Worm (Caenorhabditis elegans) whole organism, L4/young adult: ENCODE results near the gene R09A8.5.

Experiments used
- W03F9.2 ChIP-seq: fragments of 150-350 bp; optimal IDR thresholded peaks from 2 replicates; lab custom pipeline; 2014; ENCODE audit warnings: missing biosample characterization, missing genetic modification characterization
- him-1 ChIP-seq: sonication (generic microtip); optimal IDR thresholded peaks from 2 replicates; lab custom pipeline; 2016; ENCODE audit warnings: missing genotype, missing genetic modification reagents, missing genetic modification characterization, missing compliant biosample characterization

DNA sequence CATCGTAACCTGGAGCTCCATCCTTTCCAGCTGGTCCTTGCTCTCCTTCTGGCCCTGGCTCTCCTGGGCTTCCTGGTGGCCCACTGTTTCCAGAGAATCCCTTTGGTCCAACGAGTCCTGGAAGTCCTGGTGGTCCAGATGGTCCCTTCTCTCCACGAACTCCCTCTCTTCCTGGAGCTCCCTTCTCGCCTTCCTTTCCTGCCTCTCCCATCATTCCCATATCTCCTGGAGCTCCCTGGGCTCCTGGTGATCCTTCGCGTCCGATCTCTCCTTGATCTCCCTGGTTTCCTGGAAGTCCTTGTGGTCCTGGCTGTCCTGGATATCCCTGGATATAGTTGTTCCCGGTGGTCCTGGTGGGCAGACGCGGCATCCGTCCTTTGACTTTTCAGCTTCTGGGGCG, 4.1 kb downstream of the R09A8.5 start:
- TF ChIP-seq W03F9.2 (tag; lab: Kevin White, UChicago) (no peak), him-1 (no peak)
